Worm (Caenorhabditis elegans) whole organism, late embryonic: ENCODE data around the gene rrp-8.

Experiments
- Y22D7AL.16 ChIP-seq: sonication (generic microtip); optimal IDR thresholded peaks from 2 replicates; lab custom pipeline; 2016; ENCODE audit warnings: missing genetic modification characterization, missing compliant biosample characterization
- ama-1 ChIP-seq: fragments of 150-350 bp; optimal IDR thresholded peaks from 2 replicates; lab custom pipeline; 2014
- ceh-14 ChIP-seq: sonication (generic microtip); optimal IDR thresholded peaks from 2 replicates; lab custom pipeline; 2016; ENCODE audit warnings: missing genotype, missing genetic modification characterization, missing compliant biosample characterization
- ceh-18 ChIP-seq: sonication (generic microtip); optimal IDR thresholded peaks from 2 replicates; lab custom pipeline; 2016; ENCODE audit warnings: missing genetic modification characterization, missing compliant biosample characterization
- ceh-2 ChIP-seq: sonication (generic microtip); optimal IDR thresholded peaks from 2 replicates; lab custom pipeline; 2016; ENCODE audit warnings: missing genotype, missing genetic modification characterization, missing compliant biosample characterization
- ceh-31 ChIP-seq: sonication (generic microtip); optimal IDR thresholded peaks from 2 replicates; lab custom pipeline; 2016; ENCODE audit warnings: missing genetic modification characterization, missing compliant biosample characterization
- ceh-48 ChIP-seq: sonication (generic microtip); optimal IDR thresholded peaks from 2 replicates; lab custom pipeline; 2016; ENCODE audit warnings: missing genetic modification characterization, inconsistent platforms, missing compliant biosample characterization
- ceh-9 ChIP-seq: sonication (generic microtip); optimal IDR thresholded peaks from 2 replicates; lab custom pipeline; 2016; ENCODE audit warnings: mild to moderate bottlenecking, missing genetic modification characterization, inconsistent platforms, missing compliant biosample characterization
- che-1 ChIP-seq: sonication (generic microtip); optimal IDR thresholded peaks from 2 replicates; lab custom pipeline; 2016; ENCODE audit warnings: mild to moderate bottlenecking, missing genetic modification characterization, missing compliant biosample characterization
- dve-1 ChIP-seq: sonication (generic microtip); optimal IDR thresholded peaks from 2 replicates; lab custom pipeline; 2017; ENCODE audit warnings: antibody characterized with exemption, mild to moderate bottlenecking, missing genetic modification characterization, missing compliant biosample characterization
- elt-2 ChIP-seq: sonication (generic microtip); optimal IDR thresholded peaks from 2 replicates; lab custom pipeline; 2016; ENCODE audit warnings: missing genetic modification reagents, missing genetic modification characterization, missing compliant biosample characterization
- ets-4 ChIP-seq: sonication (generic microtip); optimal IDR thresholded peaks from 2 replicates; lab custom pipeline; 2016; ENCODE audit warnings: missing genetic modification characterization, missing compliant biosample characterization
- fkh-6 ChIP-seq: sonication (generic microtip); optimal IDR thresholded peaks from 2 replicates; lab custom pipeline; 2016; ENCODE audit warnings: missing genetic modification characterization, missing compliant biosample characterization
- gmeb-2 ChIP-seq: sonication (generic microtip); optimal IDR thresholded peaks from 2 replicates; lab custom pipeline; 2016; ENCODE audit warnings: missing genetic modification characterization, inconsistent platforms, missing compliant biosample characterization
- lin-11 ChIP-seq: fragments of 200-800 bp; sonication (Bioruptor generic); optimal IDR thresholded peaks from 2 replicates; lab custom pipeline; 2018; ENCODE audit warnings: mild to moderate bottlenecking, missing genetic modification characterization, missing compliant biosample characterization
- nfya-1 ChIP-seq: sonication (generic microtip); optimal IDR thresholded peaks from 2 replicates; lab custom pipeline; 2017; ENCODE audit warnings: missing genetic modification characterization, mild to moderate bottlenecking, missing compliant biosample characterization, antibody characterized with exemption, moderate library complexity
- odd-2 ChIP-seq: sonication (generic microtip); optimal IDR thresholded peaks from 2 replicates; lab custom pipeline; 2017; ENCODE audit warnings: antibody characterized with exemption, mild to moderate bottlenecking, missing genetic modification characterization, missing compliant biosample characterization
- pag-3 ChIP-seq: sonication (generic microtip); optimal IDR thresholded peaks from 2 replicates; lab custom pipeline; 2016; ENCODE audit warnings: missing compliant biosample characterization, missing genetic modification characterization, borderline replicate concordance
- pat-9 ChIP-seq: fragments of 200-800 bp; sonication (Bioruptor generic); optimal IDR thresholded peaks from 2 replicates; lab custom pipeline; 2018; ENCODE audit warnings: mild to moderate bottlenecking, missing genetic modification characterization, moderate library complexity, missing compliant biosample characterization
- pax-1 ChIP-seq: fragments of 150-350 bp; optimal IDR thresholded peaks from 2 replicates; lab custom pipeline; 2014; ENCODE audit warnings: missing biosample characterization, missing genetic modification characterization
- ref-2 ChIP-seq: sonication (generic microtip); optimal IDR thresholded peaks from 2 replicates; lab custom pipeline; 2016; ENCODE audit warnings: missing genetic modification characterization, missing compliant biosample characterization
- syd-9 ChIP-seq: sonication (generic microtip); optimal IDR thresholded peaks from 2 replicates; lab custom pipeline; 2016; ENCODE audit warnings: mild to moderate bottlenecking, missing genetic modification characterization, moderate library complexity, missing compliant biosample characterization
- tbx-2 ChIP-seq: sonication (generic microtip); optimal IDR thresholded peaks from 2 replicates; lab custom pipeline; 2016; ENCODE audit warnings: missing genetic modification characterization, missing compliant biosample characterization
- tbx-7 ChIP-seq: sonication (generic microtip); optimal IDR thresholded peaks from 2 replicates; lab custom pipeline; 2016; ENCODE audit warnings: missing genotype, missing genetic modification characterization, missing compliant biosample characterization
- unc-42 ChIP-seq: sonication (generic microtip); optimal IDR thresholded peaks from 2 replicates; lab custom pipeline; 2016; ENCODE audit warnings: missing genotype, missing genetic modification characterization, missing compliant biosample characterization
- unc-55 ChIP-seq: sonication (generic microtip); optimal IDR thresholded peaks from 2 replicates; lab custom pipeline; 2017; ENCODE audit warnings: missing biosample characterization, missing genetic modification reagents, missing genetic modification characterization
- unc-86 ChIP-seq: sonication (generic microtip); optimal IDR thresholded peaks from 2 replicates; lab custom pipeline; 2016; ENCODE audit warnings: missing genetic modification characterization, missing compliant biosample characterization
- ztf-16 ChIP-seq: sonication (generic microtip); optimal IDR thresholded peaks from 2 replicates; lab custom pipeline; 2017; ENCODE audit warnings: missing genetic modification characterization, missing compliant biosample characterization

rrp-8 gene

ce11 chrIV:443622-444021 lies 47.3 kb downstream of the rrp-8 start, which contains the start of gene mrpl-55:
TSS of gene mrpl-55 (plus strand) at chrIV:443985.
- TF ChIP-seq ref-2 (tag; lab: Kevin White, UChicago) (peak; percentile 31), pax-1 (peak; percentile 31), nfya-1 (peak; percentile 49), tbx-2 (tag; lab: Kevin White, UChicago) (peak; percentile 68), ztf-16 (tag; lab: Kevin White, UChicago) (no peak), ets-4 (tag; lab: Kevin White, UChicago) (peak; percentile 17), ceh-31 (tag; lab: Kevin White, UChicago) (peak; percentile 71), ceh-2 (tag; lab: Kevin White, UChicago) (peak; percentile 28), elt-2 (tag; lab: Kevin White, UChicago) (peak; percentile 54), unc-86 (peak; percentile 42), ceh-9 (tag; lab: Kevin White, UChicago) (no peak), tbx-7 (tag; lab: Kevin White, UChicago) (no peak), unc-55 (GFP tag; lab: Kevin White, UChicago) (peak; percentile 32), pat-9 (no peak), che-1 (tag; lab: Kevin White, UChicago) (peak; percentile 14), ceh-48 (peak; percentile 75), ceh-14 (peak; percentile 23), ceh-18 (peak; percentile 52), unc-42 (tag; lab: Kevin White, UChicago) (peak; percentile 71), dve-1 (tag; lab: Kevin White, UChicago) (peak; percentile 58)

ce11 chrIV:445377-445776 lies 49.0 kb downstream of the rrp-8 start, which contains the start of gene dpm-1:
TSS of gene dpm-1 (plus strand) at chrIV:445677.
- TF ChIP-seq dve-1 (tag; lab: Kevin White, UChicago) (no peak), ama-1 (lab: Kevin White, UChicago) (no peak), syd-9 (tag; lab: Kevin White, UChicago) (no peak), lin-11 (no peak), ceh-18 (no peak), pag-3 (no peak), fkh-6 (tag; lab: Kevin White, UChicago) (no peak), odd-2 (no peak), Y22D7AL.16 (tag; lab: Kevin White, UChicago) (no peak), gmeb-2 (tag; lab: Kevin White, UChicago) (no peak)
